Fruit fly (Drosophila melanogaster): ENCODE results near the gene Tom20.

DNA sequence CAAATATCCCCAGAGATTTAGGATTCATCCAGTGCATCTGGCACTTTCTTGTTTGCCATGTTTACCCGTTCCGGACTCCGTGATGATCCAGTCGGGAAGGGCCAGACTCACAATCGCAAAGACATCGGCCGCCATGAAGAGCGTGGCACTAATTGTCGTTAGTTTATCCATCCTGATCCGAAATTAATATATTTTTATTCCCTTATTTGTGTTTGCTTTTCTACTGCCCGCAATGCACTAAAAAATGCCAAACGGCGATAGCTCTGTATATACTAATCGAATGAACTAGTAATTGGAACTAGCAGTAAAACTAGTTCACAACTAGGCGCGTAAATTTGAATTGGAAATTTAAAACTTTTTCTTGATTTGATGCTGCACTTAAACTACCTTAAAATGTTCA is 20.9 kb upstream of the Tom20 start, which contains the start of gene CG14182:
- TF ChIP-seq ttk (optimal IDR thresholded peaks at IDR 0.05) (no peak), h (optimal IDR thresholded peaks at IDR 0.05) (no peak), psq (optimal IDR thresholded peaks at IDR 0.05) (no peak), Myc (optimal IDR thresholded peaks at IDR 0.05) (no peak), insv (optimal IDR thresholded peaks at IDR 0.05) (no peak), Sin3A (optimal IDR thresholded peaks at IDR 0.05) (no peak)

All from Kc167 (cell line).